Worm (Caenorhabditis elegans): ENCODE measurements around the gene srx-88.

ce11 chrV:11604484-11604883 is 21.2 kb downstream of the srx-88 start, which contains the start of gene dhs-20:
- TF ChIP-seq tab-1 (GFP tag; IDR thresholded peaks at IDR 0.05): no peak
- no peak for TF ChIP-seq ref-1 (GFP tag; conservative IDR thresholded peaks at IDR 0.05)
- TF ChIP-seq flt-1 (GFP tag; IDR thresholded peaks at IDR 0.05): no peak

Measured in whole organism, midembryonic.